Fruit fly (Drosophila melanogaster): ENCODE results near the gene CG9953.

The CG9953 gene

DNA sequence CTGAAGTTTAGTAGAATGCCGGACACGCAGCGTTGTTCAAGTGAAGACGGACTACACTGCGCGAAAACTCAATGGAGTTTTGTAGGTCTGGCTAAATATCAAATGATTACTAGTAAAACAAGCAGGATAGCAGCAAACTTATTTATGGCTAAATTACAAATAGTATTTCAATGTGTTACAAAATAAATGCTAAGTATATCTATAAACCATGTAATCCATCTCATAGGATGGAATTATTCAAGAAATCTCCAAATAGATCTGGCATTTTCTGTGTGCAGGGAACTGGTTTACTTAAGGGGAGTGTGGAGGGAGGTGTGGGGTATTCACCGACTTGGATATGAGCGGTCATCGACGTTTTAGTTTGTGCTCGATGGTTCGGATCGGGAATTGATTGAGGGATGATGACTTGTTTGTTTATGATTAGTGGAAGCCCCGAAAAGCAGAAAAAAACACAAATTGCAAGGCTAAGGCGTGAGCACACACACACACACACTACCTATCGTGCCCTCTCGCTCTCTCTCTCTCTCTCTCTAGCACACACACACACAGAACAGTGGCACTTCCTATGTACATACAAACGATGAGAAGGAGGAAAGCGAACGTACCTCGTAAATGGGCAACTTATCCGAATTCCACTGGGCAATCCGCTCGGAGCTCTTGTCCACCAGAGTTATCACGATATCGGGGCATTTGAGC lies 5.5 kb upstream of the CG9953 start (continued):
- peak; percentile 24 for TF ChIP-seq CG7928 (GFP tag; optimal IDR thresholded peaks at IDR 0.05)
- peak; percentile 54 for TF ChIP-seq twi (tag; optimal IDR thresholded peaks at IDR 0.05)
- TF ChIP-seq CG2712 (tag; optimal IDR thresholded peaks at IDR 0.05), result peak; percentile 89
- peak; percentile 28 for TF ChIP-seq kah (GFP tag; optimal IDR thresholded peaks at IDR 0.05)
- TF ChIP-seq Dll (GFP tag; IDR thresholded peaks at IDR 0.05; ENCODE audit: partially characterized antibody), result no peak
- 0 out of 3 replicates have a peak, but pooled peaks have one; percentile 15 for TF ChIP-seq H15 (GFP tag; IDR thresholded peaks at IDR 0.05)
- TF ChIP-seq Ssrp (tag; optimal IDR thresholded peaks at IDR 0.05), result peak; percentile 83
- peak; percentile 84 for TF ChIP-seq Mes4 (GFP tag; optimal IDR thresholded peaks at IDR 0.05)
- peak; percentile 78 for TF ChIP-seq trh (GFP tag; optimal IDR thresholded peaks at IDR 0.05)
- TF ChIP-seq CG9215 (GFP tag; IDR thresholded peaks at IDR 0.05), result peak; percentile 58; the same call in 1 of the 2 replicates
- peak; percentile 87 for TF ChIP-seq CG10209 (GFP tag; optimal IDR thresholded peaks at IDR 0.05)
- TF ChIP-seq CG11723 (GFP tag; optimal IDR thresholded peaks at IDR 0.05), result peak; percentile 79
- TF ChIP-seq CG16863 (GFP tag; optimal IDR thresholded peaks at IDR 0.05), result peak; percentile 80
- no peak for TF ChIP-seq ro (GFP tag; IDR thresholded peaks at IDR 0.05)
- TF ChIP-seq Hmr (GFP tag; optimal IDR thresholded peaks at IDR 0.05), result peak; percentile 80
- TF ChIP-seq CG7786 (GFP tag; optimal IDR thresholded peaks at IDR 0.05), result peak; percentile 78
- TF ChIP-seq CoRest (tag; optimal IDR thresholded peaks at IDR 0.05), result peak; percentile 88
- TF ChIP-seq pfk (GFP tag; optimal IDR thresholded peaks at IDR 0.05), result no peak
- TF ChIP-seq Hr3 (GFP tag; optimal IDR thresholded peaks at IDR 0.05), result peak; percentile 81
- TF ChIP-seq Sin3A (optimal IDR thresholded peaks at IDR 0.05), result no peak
- TF ChIP-seq Hr78 (GFP tag; optimal IDR thresholded peaks at IDR 0.05), result peak in 1 of 2 experiments; percentile 60
- TF ChIP-seq sens-2 (GFP tag; IDR thresholded peaks at IDR 0.05), result 0 out of 2 replicates have a peak, but pooled peaks have one; percentile 61
- TF ChIP-seq Max (GFP tag; optimal IDR thresholded peaks at IDR 0.05), result peak; percentile 59
- TF ChIP-seq pho (GFP tag; optimal IDR thresholded peaks at IDR 0.05), result peak; percentile 84
- peak; percentile 62 for TF ChIP-seq CG6254 (GFP tag; optimal IDR thresholded peaks at IDR 0.05)
- peak; percentile 79 for TF ChIP-seq Ptx1 (GFP tag; IDR thresholded peaks at IDR 0.05)
- peak; percentile 19 for TF ChIP-seq tup (GFP tag; optimal IDR thresholded peaks at IDR 0.05)
- TF ChIP-seq Optix (GFP tag; IDR thresholded peaks at IDR 0.05), result 0 out of 3 replicates have a peak, but pooled peaks have one; percentile 46
- TF ChIP-seq Gsc (GFP tag; IDR thresholded peaks at IDR 0.05), result no peak
- peak; percentile 42 for TF ChIP-seq CG3838 (GFP tag; optimal IDR thresholded peaks at IDR 0.05)
- TF ChIP-seq CG10979 (tag; optimal IDR thresholded peaks at IDR 0.05), result peak; percentile 88
- no peak for TF ChIP-seq ash1 (GFP tag; optimal IDR thresholded peaks at IDR 0.05)
- TF ChIP-seq fd102C (GFP tag; optimal IDR thresholded peaks at IDR 0.05), result no peak
- TF ChIP-seq nerfin-1 (tag; optimal IDR thresholded peaks at IDR 0.05), result peak; percentile 18
- TF ChIP-seq ems (GFP tag; optimal IDR thresholded peaks at IDR 0.05), result peak; percentile 68
- peak; percentile 63 for TF ChIP-seq Myb (GFP tag; optimal IDR thresholded peaks at IDR 0.05)
- TF ChIP-seq CG10543 (GFP tag; optimal IDR thresholded peaks at IDR 0.05), result no peak
- TF ChIP-seq exex (tag; optimal IDR thresholded peaks at IDR 0.05), result no peak
- no peak for TF ChIP-seq CG9797 (GFP tag; optimal IDR thresholded peaks at IDR 0.05)
- peak; percentile 0 for TF ChIP-seq CG15073 (GFP tag; optimal IDR thresholded peaks at IDR 0.05)
- TF ChIP-seq CG11695 (GFP tag; IDR thresholded peaks at IDR 0.05), result peak; percentile 84
- TF ChIP-seq Hr51 (GFP tag; optimal IDR thresholded peaks at IDR 0.05), result peak; percentile 52 to 87
- no peak for TF ChIP-seq ato (GFP tag; IDR thresholded peaks at IDR 0.05; ENCODE audit: partially characterized antibody)
- no peak for TF ChIP-seq Lpt (GFP tag; optimal IDR thresholded peaks at IDR 0.05)
- TF ChIP-seq CG10654 (GFP tag; optimal IDR thresholded peaks at IDR 0.05), result peak; percentile 72
- TF ChIP-seq ERR (GFP tag; optimal IDR thresholded peaks at IDR 0.05), result peak; percentile 73
- TF ChIP-seq Tbp (GFP tag; optimal IDR thresholded peaks at IDR 0.05), result no peak
- peak; percentile 44; the same call in 1 of the 2 replicates for TF ChIP-seq CG10959 (GFP tag; IDR thresholded peaks at IDR 0.05)
- peak; percentile 50; the same call in 1 of the 2 replicates for TF ChIP-seq wor (GFP tag; IDR thresholded peaks at IDR 0.05)

Data from whole organism, embryonic.